Worm (Caenorhabditis elegans) whole organism, L1 larva: ENCODE measurements around the gene B0454.8.

Source experiments
- dpl-1 ChIP-seq, 3 experiments: fragments of 150-350 bp in 2 of 3; sonication (generic microtip) in 1 of 3; optimal IDR thresholded peaks; 2 replicates each; lab custom pipeline; 2014 to 2017; ENCODE audit warnings: missing biosample characterization in 3 of 3, missing genetic modification characterization in 3 of 3, missing genetic modification reagents in 3 of 3
- dsc-1 ChIP-seq: sonication (generic microtip); optimal IDR thresholded peaks from 2 replicates; lab custom pipeline; 2016; ENCODE audit warnings: mild to moderate bottlenecking, missing genetic modification characterization, missing compliant biosample characterization
- elt-2 ChIP-seq: sonication (generic microtip); optimal IDR thresholded peaks from 2 replicates; lab custom pipeline; 2016; ENCODE audit warnings: missing genetic modification characterization, mild to moderate bottlenecking, inconsistent platforms, missing compliant biosample characterization, missing genetic modification reagents
- elt-3 ChIP-seq, 6 experiments: fragments of 150-350 bp in 1 of 6; sonication (generic microtip); optimal IDR thresholded peaks; 2 replicates each; lab custom pipeline; 2017 to 2018; ENCODE audit warnings: missing biosample characterization in 6 of 6, missing genetic modification characterization in 6 of 6, inconsistent platforms in 1 of 6
- mep-1 ChIP-seq: fragments of 150-350 bp; optimal IDR thresholded peaks from 2 replicates; lab custom pipeline; 2014; ENCODE audit warnings: missing biosample characterization, missing genetic modification characterization
- nhr-19 ChIP-seq: fragments of 200-800 bp; sonication (Bioruptor generic); conservative IDR thresholded peaks from 2 replicates; pipeline ENCODE4 v1.3.6; 2022; ENCODE audit warnings: missing genetic modification characterization, missing compliant biosample characterization
- nhr-85 ChIP-seq: sonication (generic microtip); peaks from one replicate; lab custom pipeline; 2016; ENCODE audit warnings: missing genetic modification characterization, inconsistent platforms, missing compliant biosample characterization
- sup-37 ChIP-seq: fragments of 200-800 bp; sonication (Bioruptor generic); optimal IDR thresholded peaks from 2 replicates; lab custom pipeline; 2018; ENCODE audit warnings: mild to moderate bottlenecking, missing genetic modification characterization, missing compliant biosample characterization
- unc-62 ChIP-seq: fragments of 150-350 bp; optimal IDR thresholded peaks from 2 replicates; lab custom pipeline; 2014; ENCODE audit warnings: missing biosample characterization, missing genetic modification reagents, missing genetic modification characterization
- xbp-1 ChIP-seq: sonication (generic microtip); optimal IDR thresholded peaks from 2 replicates; lab custom pipeline; 2016; ENCODE audit warnings: missing genetic modification characterization, missing compliant biosample characterization
- zag-1 ChIP-seq: fragments of 150-350 bp; optimal IDR thresholded peaks from 2 replicates; lab custom pipeline; 2014; ENCODE audit warnings: missing biosample characterization, missing genetic modification characterization
- ztf-4 ChIP-seq: fragments of 150-350 bp; optimal IDR thresholded peaks from 2 replicates; lab custom pipeline; 2014; ENCODE audit warnings: missing biosample characterization, missing genetic modification characterization

DNA sequence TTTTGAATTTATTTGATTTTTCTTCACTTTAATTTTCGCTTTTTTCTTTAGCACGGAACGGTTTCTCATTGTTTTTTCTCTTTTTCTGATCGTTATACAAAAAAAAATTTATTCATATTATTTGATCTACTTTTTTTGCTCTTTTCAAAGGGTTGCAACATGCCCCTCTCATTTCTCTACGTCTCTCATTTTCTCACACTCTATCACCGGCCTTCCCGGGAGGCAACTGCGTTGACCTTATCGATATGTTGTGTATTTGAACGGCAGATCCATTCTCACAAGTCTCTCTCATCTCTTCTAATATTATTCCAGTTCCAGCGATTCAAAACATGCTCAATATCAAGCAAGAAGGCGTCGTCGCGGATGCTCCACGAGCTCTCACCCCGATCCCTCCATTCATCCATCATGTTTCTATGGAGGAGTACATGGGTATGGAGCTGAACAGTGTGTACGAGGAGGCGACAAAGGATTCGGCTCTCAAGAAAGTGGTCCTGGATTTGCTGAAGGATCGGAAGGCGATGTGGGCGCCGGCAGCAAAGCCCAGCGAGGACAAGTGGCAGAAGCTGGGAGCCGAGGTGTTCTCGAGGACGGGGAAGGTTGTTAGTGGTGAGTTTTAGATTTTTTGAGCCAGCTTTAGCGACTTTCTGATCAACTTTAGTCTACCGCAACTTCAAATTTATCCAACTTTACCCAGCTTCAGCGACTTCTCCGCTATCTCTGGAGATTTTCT is 42.6 kb downstream of the B0454.8 start, which contains the start of gene lido-9:
- TF ChIP-seq ztf-4: no peak
- TF ChIP-seq dpl-1 (GFP tag; optimal IDR thresholded peaks at IDR 0.05; lab: Kevin White, UChicago): no peak
- no peak for TF ChIP-seq nhr-85 (tag; lab: Kevin White, UChicago)
- no peak for TF ChIP-seq mep-1 (tag; lab: Kevin White, UChicago)
- no peak for TF ChIP-seq nhr-19 (GFP tag; lab: Robert Waterston, UW)
- TF ChIP-seq elt-3 (tag; optimal IDR thresholded peaks at IDR 0.05; lab: Kevin White, UChicago): no peak
- TF ChIP-seq unc-62: no peak
- no peak for TF ChIP-seq dsc-1 (tag; lab: Kevin White, UChicago)
- TF ChIP-seq zag-1 (tag; lab: Kevin White, UChicago): no peak
- TF ChIP-seq xbp-1: no peak
- no peak for TF ChIP-seq elt-2
- TF ChIP-seq sup-37 (GFP tag; lab: Kevin White, UChicago): no peak
